Worm (Caenorhabditis elegans) whole organism, early embryonic: ENCODE data around the gene F28H7.3.

ENCODE experiments used
- B0310.2 ChIP-seq: sonication (generic microtip); optimal IDR thresholded peaks from 2 replicates; lab custom pipeline; 2016; ENCODE audit warnings: mild to moderate bottlenecking, missing genetic modification characterization, missing compliant biosample characterization
- F13C5.2 ChIP-seq: sonication (generic microtip); optimal IDR thresholded peaks from 2 replicates; lab custom pipeline; 2017; ENCODE audit warnings: mild to moderate bottlenecking, missing genetic modification characterization, inconsistent platforms, missing compliant biosample characterization
- aly-1 ChIP-seq: sonication (generic microtip); optimal IDR thresholded peaks from 2 replicates; lab custom pipeline; 2016; ENCODE audit warnings: missing genetic modification characterization, missing compliant biosample characterization
- ama-1 ChIP-seq: fragments of 150-350 bp; optimal IDR thresholded peaks from 2 replicates; lab custom pipeline; 2014
- ceh-13 ChIP-seq: fragments of 200-800 bp; sonication (Bioruptor generic); optimal IDR thresholded peaks from 2 replicates; lab custom pipeline; 2018; ENCODE audit warnings: mild to moderate bottlenecking, missing genetic modification characterization, missing compliant biosample characterization
- ceh-36 ChIP-seq: sonication (generic microtip); optimal IDR thresholded peaks from 2 replicates; lab custom pipeline; 2016; ENCODE audit warnings: missing genetic modification characterization, inconsistent platforms, missing compliant biosample characterization
- ets-7 ChIP-seq: sonication (generic microtip); optimal IDR thresholded peaks from 2 replicates; lab custom pipeline; 2016; ENCODE audit warnings: missing genotype, missing genetic modification characterization, missing compliant biosample characterization
- flt-1 ChIP-seq: fragments of 200-800 bp; sonication (Bioruptor generic); IDR thresholded peaks from 2 replicates; pipeline ENCODE4 v1.3.6; 2022; ENCODE audit warnings: missing genetic modification characterization, missing compliant biosample characterization
- hmbx-1 ChIP-seq: sonication (generic microtip); optimal IDR thresholded peaks from 2 replicates; lab custom pipeline; 2016; ENCODE audit warnings: mild to moderate bottlenecking, missing genetic modification characterization, missing compliant biosample characterization
- hmg-4 ChIP-seq: fragments of 200-800 bp; sonication (Bioruptor generic); optimal IDR thresholded peaks from 2 replicates; lab custom pipeline; 2018; ENCODE audit warnings: mild to moderate bottlenecking, missing genetic modification characterization, missing compliant biosample characterization
- hnd-1 ChIP-seq: sonication (generic microtip); optimal IDR thresholded peaks from 2 replicates; lab custom pipeline; 2016; ENCODE audit warnings: missing genetic modification characterization, missing compliant biosample characterization
- pes-1 ChIP-seq: fragments of 200-800 bp; sonication (Bioruptor generic); IDR thresholded peaks from 2 replicates; pipeline ENCODE4 v1.3.6; 2022; ENCODE audit warnings: missing genetic modification reagents, missing genetic modification characterization, missing compliant biosample characterization
- scrt-1 ChIP-seq: fragments of 200-800 bp; sonication (Bioruptor generic); IDR thresholded peaks from 2 replicates; pipeline ENCODE4 v1.3.6; 2022; ENCODE audit warnings: missing genetic modification characterization, missing compliant biosample characterization
- sea-1 ChIP-seq: fragments of 200-800 bp; sonication (Bioruptor generic); conservative IDR thresholded peaks from 2 replicates; pipeline ENCODE4 v1.3.6; 2022; ENCODE audit warnings: missing genetic modification characterization, missing compliant biosample characterization
- tbx-11 ChIP-seq: fragments of 200-800 bp; sonication (Bioruptor generic); IDR thresholded peaks from 2 replicates; pipeline ENCODE4 v1.3.6; 2022; ENCODE audit warnings: missing genetic modification characterization, missing compliant biosample characterization
- tbx-37 ChIP-seq: fragments of 200-800 bp; sonication (Bioruptor generic); conservative IDR thresholded peaks from 2 replicates; pipeline ENCODE4 v1.3.6; 2022; ENCODE audit warnings: missing genetic modification reagents, missing genetic modification characterization, missing compliant biosample characterization
- tra-4 ChIP-seq: sonication (generic microtip); optimal IDR thresholded peaks from 2 replicates; lab custom pipeline; 2017; ENCODE audit warnings: missing genetic modification characterization, missing compliant biosample characterization

Gene F28H7.3

ce11 chrV:10715158-10716152, 35.1 kb downstream of the F28H7.3 start:
- TF ChIP-seq hmg-4 (GFP tag; lab: Kevin White, UChicago) (peak; percentile 46), F13C5.2 (tag; lab: Kevin White, UChicago) (peak; percentile 28), aly-1 (tag; lab: Kevin White, UChicago) (no peak)

- TF ChIP-seq scrt-1 (GFP tag; lab: Robert Waterston, UW) (no peak), pes-1 (GFP tag; lab: Robert Waterston, UW) (no peak), ceh-13 (GFP tag; lab: Kevin White, UChicago) (no peak), tbx-11 (GFP tag; lab: Robert Waterston, UW) (no peak), hnd-1 (tag; lab: Kevin White, UChicago) (no peak), hmg-4 (GFP tag; lab: Kevin White, UChicago) (no peak), F13C5.2 (tag; lab: Kevin White, UChicago) (no peak), tbx-37 (GFP tag; lab: Robert Waterston, UW) (no peak), aly-1 (tag; lab: Kevin White, UChicago) (no peak), ets-7 (tag; lab: Kevin White, UChicago) (no peak), tra-4 (tag; lab: Kevin White, UChicago) (no peak), flt-1 (GFP tag; lab: Robert Waterston, UW) (no peak), ama-1 (lab: Kevin White, UChicago) (no peak), B0310.2 (tag; lab: Kevin White, UChicago) (no peak), sea-1 (GFP tag; lab: Robert Waterston, UW) (no peak), hmbx-1 (tag; lab: Kevin White, UChicago) (no peak), ceh-36 (tag; lab: Kevin White, UChicago) (no peak)
Observed at ce11 chrV:10714630-10715029, 36.0 kb downstream of the F28H7.3 start.

DNA sequence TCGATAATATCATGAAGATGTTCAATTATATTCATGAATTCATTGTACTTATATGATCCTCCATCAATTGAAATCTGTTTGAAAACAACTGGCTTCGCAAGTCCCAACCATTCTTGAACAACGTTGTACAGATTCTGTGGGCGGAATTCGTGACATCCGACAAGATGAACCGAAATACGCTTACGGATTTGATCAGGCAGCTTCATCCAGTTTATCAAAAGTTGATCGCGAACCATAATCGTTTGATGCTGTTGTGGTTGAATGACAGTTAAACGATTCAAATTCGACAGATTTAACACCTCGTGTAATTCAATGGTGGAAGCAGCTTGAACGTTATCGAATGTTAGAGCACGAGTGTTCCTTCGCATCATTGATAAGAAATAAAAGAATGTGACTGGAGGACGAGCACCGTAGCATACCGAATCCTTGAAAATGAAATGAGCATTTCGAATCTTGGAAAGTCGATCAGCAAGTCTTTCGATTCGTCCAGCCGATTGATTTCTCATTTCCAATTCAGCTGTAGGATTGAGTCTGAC, 36.8 kb downstream of the F28H7.3 start:
- TF ChIP-seq ama-1 (lab: Kevin White, UChicago), result no peak
- TF ChIP-seq pes-1 (GFP tag; lab: Robert Waterston, UW), result no peak
- TF ChIP-seq tbx-11 (GFP tag; lab: Robert Waterston, UW), result no peak

DNA sequence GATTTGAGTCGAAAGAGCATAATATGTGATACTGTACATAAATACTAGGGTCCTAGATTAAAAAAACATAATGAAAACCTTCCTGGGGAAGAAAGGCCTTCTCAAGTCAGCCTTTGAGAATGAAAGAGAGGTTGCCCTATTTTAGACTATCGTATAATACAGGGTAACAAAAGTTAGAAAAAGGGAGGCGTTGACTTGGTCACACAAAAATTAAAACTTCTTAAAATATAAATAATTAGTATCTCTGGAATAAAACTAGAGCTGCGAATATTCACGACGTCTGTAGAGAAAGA, 38.0 kb downstream of the F28H7.3 start:
- TF ChIP-seq pes-1 (GFP tag; lab: Robert Waterston, UW) (0 out of 2 replicates have a peak, but pooled peaks have one; percentile 23), tbx-11 (GFP tag; lab: Robert Waterston, UW) (no peak), ceh-36 (tag; lab: Kevin White, UChicago) (no peak)

DNA sequence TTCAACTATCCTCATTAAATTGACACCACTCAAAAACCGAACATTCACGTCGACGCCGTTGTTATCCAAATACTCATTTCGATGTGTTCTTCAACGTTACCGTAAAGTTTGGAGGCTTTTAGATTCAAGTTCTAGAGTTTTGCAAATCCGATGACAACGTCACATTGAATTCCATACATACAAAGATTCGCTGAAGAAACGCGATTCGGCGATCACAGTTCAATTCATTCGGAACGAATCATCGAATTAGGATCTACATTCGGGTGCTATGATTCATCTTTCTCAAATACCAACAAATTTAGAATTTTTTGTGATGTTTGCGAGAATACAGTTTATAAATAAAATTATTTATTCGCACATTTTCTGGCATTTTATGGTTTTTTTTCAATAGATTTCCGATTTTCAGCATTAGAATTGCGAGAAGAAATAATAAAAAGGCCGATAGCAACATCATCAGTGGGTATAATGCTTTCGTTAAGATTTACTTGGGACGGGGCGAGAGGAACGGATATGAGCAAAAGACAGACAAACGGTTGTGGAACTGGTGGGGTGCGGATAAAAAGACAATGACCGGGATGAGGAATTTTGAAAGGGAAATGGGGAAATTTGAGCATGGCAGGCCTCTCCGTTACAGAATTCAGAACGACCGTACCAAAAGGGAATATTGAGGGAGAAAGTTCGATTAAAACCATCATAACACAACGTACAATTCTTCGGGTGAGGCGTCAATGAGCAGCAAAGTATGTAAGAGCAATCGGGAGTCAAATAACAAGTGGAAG, 38.6 kb downstream of the F28H7.3 start:
- TF ChIP-seq flt-1 (GFP tag; lab: Robert Waterston, UW) (no peak), ama-1 (lab: Kevin White, UChicago) (peak; percentile 53), B0310.2 (tag; lab: Kevin White, UChicago) (no peak), aly-1 (tag; lab: Kevin White, UChicago) (no peak), scrt-1 (GFP tag; lab: Robert Waterston, UW) (no peak), hmbx-1 (tag; lab: Kevin White, UChicago) (no peak)

ce11 chrV:10711004-10711403, 39.6 kb downstream of the F28H7.3 start:
- TF ChIP-seq hmg-4 (GFP tag; lab: Kevin White, UChicago) (no peak), hnd-1 (tag; lab: Kevin White, UChicago) (no peak), F13C5.2 (tag; lab: Kevin White, UChicago) (no peak), hmbx-1 (tag; lab: Kevin White, UChicago) (no peak), aly-1 (tag; lab: Kevin White, UChicago) (no peak), scrt-1 (GFP tag; lab: Robert Waterston, UW) (no peak), tbx-11 (GFP tag; lab: Robert Waterston, UW) (no peak), tra-4 (tag; lab: Kevin White, UChicago) (no peak), ceh-13 (GFP tag; lab: Kevin White, UChicago) (no peak), pes-1 (GFP tag; lab: Robert Waterston, UW) (no peak), ets-7 (tag; lab: Kevin White, UChicago) (no peak), tbx-37 (GFP tag; lab: Robert Waterston, UW) (no peak)

DNA sequence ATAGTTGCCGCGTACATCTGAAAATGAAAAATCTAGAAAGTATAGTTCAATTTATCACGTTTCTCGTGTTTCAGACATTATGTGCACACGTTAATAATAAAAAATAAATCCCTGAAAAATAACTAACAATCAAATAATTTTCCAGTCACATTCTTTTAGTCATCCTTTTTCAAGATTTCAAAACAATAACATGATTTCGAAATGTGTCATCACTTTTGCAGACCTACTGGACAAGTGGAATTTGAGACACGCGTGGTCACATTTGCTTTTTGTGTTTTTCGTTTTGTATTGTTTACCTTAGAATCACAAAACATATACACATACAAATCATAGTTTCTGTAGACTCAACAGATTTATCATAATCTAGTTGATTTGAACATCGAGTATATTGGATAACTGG, 41.2 kb downstream of the F28H7.3 start:
- TF ChIP-seq ceh-13 (GFP tag; lab: Kevin White, UChicago), result no peak
- TF ChIP-seq tbx-37 (GFP tag; lab: Robert Waterston, UW), result no peak
- no peak for TF ChIP-seq hmg-4 (GFP tag; lab: Kevin White, UChicago)
- TF ChIP-seq sea-1 (GFP tag; lab: Robert Waterston, UW), result no peak
- no peak for TF ChIP-seq scrt-1 (GFP tag; lab: Robert Waterston, UW)
- no peak for TF ChIP-seq pes-1 (GFP tag; lab: Robert Waterston, UW)
- no peak for TF ChIP-seq aly-1 (tag; lab: Kevin White, UChicago)
- no peak for TF ChIP-seq ets-7 (tag; lab: Kevin White, UChicago)
- TF ChIP-seq F13C5.2 (tag; lab: Kevin White, UChicago), result no peak
- no peak for TF ChIP-seq B0310.2 (tag; lab: Kevin White, UChicago)
- no peak for TF ChIP-seq ceh-36 (tag; lab: Kevin White, UChicago)
- no peak for TF ChIP-seq flt-1 (GFP tag; lab: Robert Waterston, UW)
- no peak for TF ChIP-seq tbx-11 (GFP tag; lab: Robert Waterston, UW)
- TF ChIP-seq hnd-1 (tag; lab: Kevin White, UChicago), result no peak
- no peak for TF ChIP-seq tra-4 (tag; lab: Kevin White, UChicago)
- TF ChIP-seq ama-1 (lab: Kevin White, UChicago), result no peak
